Fruit fly (Drosophila melanogaster) whole organism, prepupa: ENCODE measurements around the gene CG31674.

Source experiments
- CG11294 ChIP-seq: fragments of 200-800 bp; sonication (Bioruptor generic); IDR thresholded peaks from 2 replicates; pipeline ENCODE4 v1.3.6; 2022; ENCODE audit warnings: missing biosample characterization, missing genetic modification characterization
- CG11762 ChIP-seq: fragments of 200-800 bp; sonication (Bioruptor generic); optimal IDR thresholded peaks from 3 replicates; lab custom pipeline; 2016; ENCODE audit warnings: missing biosample characterization, missing genetic modification characterization; ENCODE audit not compliant: insufficient read depth
- CG15336 ChIP-seq: fragments of 200-800 bp; sonication (Bioruptor generic); IDR thresholded peaks from 2 replicates; pipeline ENCODE4 v1.3.6; 2022; ENCODE audit warnings: missing biosample characterization, missing genetic modification characterization
- CG1621 ChIP-seq: fragments of 200-800 bp; sonication (Bioruptor generic); optimal IDR thresholded peaks from 3 replicates; lab custom pipeline; 2018; ENCODE audit warnings: missing biosample characterization, mild to moderate bottlenecking, missing genetic modification characterization
- CG3032 ChIP-seq: fragments of 200-800 bp; optimal IDR thresholded peaks from 2 replicates; lab custom pipeline; 2019; ENCODE audit warnings: missing biosample characterization, mild to moderate bottlenecking, missing genetic modification characterization, moderate library complexity
- CG31627 ChIP-seq: fragments of 200-800 bp; sonication (Bioruptor generic); optimal IDR thresholded peaks from 3 replicates; lab custom pipeline; 2016; ENCODE audit warnings: missing biosample characterization, missing genetic modification characterization
- CG32006 ChIP-seq: fragments of 200-800 bp; sonication (Bioruptor generic); optimal IDR thresholded peaks from 3 replicates; lab custom pipeline; 2017; ENCODE audit warnings: missing biosample characterization, mild to moderate bottlenecking, missing genetic modification characterization
- CG34406 ChIP-seq: fragments of 200-800 bp; sonication (Bioruptor generic); optimal IDR thresholded peaks from 3 replicates; lab custom pipeline; 2016; ENCODE audit warnings: missing biosample characterization, missing genetic modification characterization
- CG3919 ChIP-seq: fragments of 200-800 bp; sonication (Bioruptor generic); optimal IDR thresholded peaks from 3 replicates; lab custom pipeline; 2016; ENCODE audit warnings: missing biosample characterization, missing genetic modification characterization
- CG6163 ChIP-seq: fragments of 200-800 bp; sonication (Bioruptor generic); IDR thresholded peaks from 3 replicates; pipeline ENCODE4 v1.3.6; 2022; ENCODE audit warnings: missing biosample characterization, missing genetic modification characterization
- CG6276 ChIP-seq: fragments of 200-800 bp; sonication (Bioruptor generic); optimal IDR thresholded peaks from 2 replicates; lab custom pipeline; 2017; ENCODE audit warnings: missing biosample characterization, mild to moderate bottlenecking, missing genetic modification characterization
- CG6808 ChIP-seq: fragments of 200-800 bp; sonication (Bioruptor generic); optimal IDR thresholded peaks from 3 replicates; lab custom pipeline; 2017; ENCODE audit warnings: missing biosample characterization, missing genetic modification characterization, mild to moderate bottlenecking, moderate library complexity, missing genetic modification reagents
- CG6854 ChIP-seq: fragments of 200-800 bp; sonication (Bioruptor generic); optimal IDR thresholded peaks from 2 replicates; lab custom pipeline; 2017; ENCODE audit warnings: missing biosample characterization, mild to moderate bottlenecking, missing genetic modification characterization
- CG8319 ChIP-seq: fragments of 200-800 bp; sonication (Bioruptor generic); optimal IDR thresholded peaks from 3 replicates; lab custom pipeline; 2016; ENCODE audit warnings: missing biosample characterization, missing genetic modification characterization
- CG8632 ChIP-seq: fragments of 200-800 bp; sonication (Bioruptor generic); optimal IDR thresholded peaks from 3 replicates; lab custom pipeline; 2016; ENCODE audit warnings: missing biosample characterization, missing genetic modification characterization
- Eip75B ChIP-seq: fragments of 200-800 bp; sonication (Bioruptor generic); optimal IDR thresholded peaks from 3 replicates; lab custom pipeline; 2016; ENCODE audit warnings: missing biosample characterization, missing genetic modification characterization
- Eip78C ChIP-seq: fragments of 200-800 bp; sonication (Bioruptor generic); peaks from one replicate; lab custom pipeline; 2016; ENCODE audit warnings: missing biosample characterization, missing genetic modification characterization
- Ets96B ChIP-seq: fragments of 200-800 bp; optimal IDR thresholded peaks from 2 replicates; lab custom pipeline; 2019; ENCODE audit warnings: missing biosample characterization, mild to moderate bottlenecking, missing genetic modification characterization, moderate library complexity
- Gug ChIP-seq: fragments of 200-800 bp; sonication (Bioruptor generic); IDR thresholded peaks from 2 replicates; pipeline ENCODE4 v1.3.6; 2022; ENCODE audit warnings: missing biosample characterization, missing genetic modification characterization
- Hr4 ChIP-seq: fragments of 200-800 bp; sonication (Bioruptor generic); optimal IDR thresholded peaks from 3 replicates; lab custom pipeline; 2016; ENCODE audit warnings: missing biosample characterization, missing genetic modification characterization
- Lpt ChIP-seq: fragments of 200-800 bp; sonication (Bioruptor generic); optimal IDR thresholded peaks from 3 replicates; lab custom pipeline; 2016; ENCODE audit warnings: missing biosample characterization, missing genetic modification characterization
- Met ChIP-seq: fragments of 200-800 bp; sonication (Bioruptor generic); optimal IDR thresholded peaks from 3 replicates; lab custom pipeline; 2016; ENCODE audit warnings: missing biosample characterization, missing genetic modification characterization
- OdsH ChIP-seq: fragments of 200-800 bp; sonication (Bioruptor generic); optimal IDR thresholded peaks from 3 replicates; lab custom pipeline; 2016; ENCODE audit warnings: missing biosample characterization, missing genetic modification characterization
- Sox102F ChIP-seq: fragments of 200-800 bp; sonication (Bioruptor generic); optimal IDR thresholded peaks from 2 replicates; lab custom pipeline; 2016; ENCODE audit warnings: missing biosample characterization, mild to moderate bottlenecking, missing genetic modification characterization
- Sox14 ChIP-seq: fragments of 200-800 bp; sonication (Bioruptor generic); optimal IDR thresholded peaks from 3 replicates; lab custom pipeline; 2016; ENCODE audit warnings: missing biosample characterization, missing genetic modification characterization
- Sox15 ChIP-seq: fragments of 200-800 bp; sonication (Bioruptor generic); optimal IDR thresholded peaks from 3 replicates; lab custom pipeline; 2016; ENCODE audit warnings: missing biosample characterization, missing genetic modification characterization
- achi ChIP-seq: fragments of 200-800 bp; sonication (Bioruptor generic); optimal IDR thresholded peaks from 3 replicates; lab custom pipeline; 2016; ENCODE audit warnings: missing biosample characterization, missing genetic modification characterization
- cyc ChIP-seq: fragments of 200-800 bp; sonication (Bioruptor generic); optimal IDR thresholded peaks from 3 replicates; lab custom pipeline; 2016; ENCODE audit warnings: missing biosample characterization, missing genetic modification characterization
- dac ChIP-seq: fragments of 200-800 bp; sonication (Bioruptor generic); optimal IDR thresholded peaks from 2 replicates; lab custom pipeline; 2017; ENCODE audit warnings: missing biosample characterization, mild to moderate bottlenecking, missing genetic modification characterization
- dsx ChIP-seq: fragments of 200-800 bp; optimal IDR thresholded peaks from 3 replicates; lab custom pipeline; 2019; ENCODE audit warnings: missing biosample characterization, mild to moderate bottlenecking, missing genetic modification characterization, moderate library complexity; ENCODE audit not compliant: poor library complexity, severe bottlenecking
- eg ChIP-seq: fragments of 200-800 bp; sonication (Bioruptor generic); IDR thresholded peaks from 3 replicates; pipeline ENCODE4 v1.3.6; 2022; ENCODE audit warnings: missing biosample characterization, missing genetic modification characterization
- esn ChIP-seq: fragments of 200-800 bp; sonication (Bioruptor generic); optimal IDR thresholded peaks from 2 replicates; lab custom pipeline; 2016; ENCODE audit warnings: missing biosample characterization, mild to moderate bottlenecking, missing genetic modification characterization, moderate library complexity
- fd85E ChIP-seq: fragments of 200-800 bp; sonication (Bioruptor generic); optimal IDR thresholded peaks from 3 replicates; lab custom pipeline; 2016; ENCODE audit warnings: missing biosample characterization, missing genetic modification characterization
- lz ChIP-seq: fragments of 200-800 bp; sonication (Bioruptor generic); optimal IDR thresholded peaks from 3 replicates; lab custom pipeline; 2016; ENCODE audit warnings: missing biosample characterization, missing genetic modification characterization
- salr ChIP-seq, 2 experiments: fragments of 200-800 bp; sonication (Bioruptor generic); optimal IDR thresholded peaks; 3 replicates each; lab custom pipeline; 2016 to 2018; ENCODE audit warnings: missing biosample characterization in 2 of 2, missing genetic modification characterization in 2 of 2, mild to moderate bottlenecking in 1 of 2
- spab ChIP-seq: fragments of 200-800 bp; sonication (Bioruptor generic); optimal IDR thresholded peaks from 2 replicates; lab custom pipeline; 2017; ENCODE audit warnings: missing biosample characterization, mild to moderate bottlenecking, missing genetic modification characterization, missing genetic modification reagents
- ss ChIP-seq, 2 experiments: fragments of 200-800 bp; sonication (Bioruptor generic); optimal IDR thresholded peaks; 2 replicates in 1 of 2; 3 replicates in 1 of 2; lab custom pipeline; 2017 to 2018; ENCODE audit warnings: mild to moderate bottlenecking in 2 of 2, missing biosample characterization in 2 of 2, missing genetic modification characterization in 2 of 2, moderate library complexity in 1 of 2
- svp ChIP-seq: fragments of 200-800 bp; sonication (Bioruptor generic); peaks from one replicate; lab custom pipeline; 2016; ENCODE audit warnings: missing biosample characterization, missing genetic modification characterization
- topi ChIP-seq: fragments of 200-800 bp; sonication (Bioruptor generic); optimal IDR thresholded peaks from 3 replicates; lab custom pipeline; 2016; ENCODE audit warnings: missing biosample characterization, missing genetic modification characterization
- vri ChIP-seq: fragments of 200-800 bp; sonication (Bioruptor generic); optimal IDR thresholded peaks from 3 replicates; lab custom pipeline; 2016; ENCODE audit warnings: missing biosample characterization, mild to moderate bottlenecking, missing genetic modification characterization

Gene CG31674

dm6 chr2L:20792988-20793544, 38.0 kb upstream of the CG31674 start:
- TF ChIP-seq CG31627 (GFP tag; lab: Kevin White, UChicago) (no peak), Eip78C (GFP tag; lab: Kevin White, UChicago) (peak; percentile 39), Sox15 (GFP tag; lab: Kevin White, UChicago) (no peak), CG6276 (GFP tag; lab: Kevin White, UChicago) (no peak), OdsH (GFP tag; lab: Kevin White, UChicago) (no peak), Eip75B (GFP tag; lab: Kevin White, UChicago) (no peak), Sox102F (no peak), CG6808 (GFP tag; lab: Kevin White, UChicago) (no peak), cyc (GFP tag; lab: Kevin White, UChicago) (no peak), achi (GFP tag; lab: Kevin White, UChicago) (no peak), Lpt (GFP tag; lab: Kevin White, UChicago) (no peak), CG32006 (GFP tag; lab: Kevin White, UChicago) (peak; percentile 14), Hr4 (GFP tag; lab: Kevin White, UChicago) (no peak), CG8632 (GFP tag; lab: Kevin White, UChicago) (no peak), Ets96B (tag; lab: Kevin White, UChicago) (no peak)

DNA sequence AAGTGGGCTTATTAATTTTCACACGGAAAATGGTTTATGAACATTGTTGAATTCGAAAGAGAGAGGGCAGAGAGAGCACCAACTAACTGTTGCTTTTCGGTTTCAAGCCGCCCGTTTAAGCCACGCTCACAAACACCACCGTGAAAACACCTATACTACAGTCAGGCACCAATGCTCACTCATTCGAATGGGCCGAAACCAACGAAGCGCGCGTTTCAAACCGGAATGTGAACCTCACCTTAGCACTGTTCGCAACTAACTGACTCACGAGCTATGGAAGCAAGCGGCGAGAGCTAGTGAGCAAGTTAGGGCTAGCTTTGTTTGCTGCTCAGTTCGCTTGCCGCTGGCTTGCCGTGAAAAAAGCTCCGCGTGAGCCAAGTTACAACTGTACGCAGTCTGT, 37.2 kb upstream of the CG31674 start:
- TF ChIP-seq lz (GFP tag; lab: Kevin White, UChicago), result no peak
- TF ChIP-seq CG11762, result no peak
- peak; percentile 31 for TF ChIP-seq CG3919 (GFP tag; lab: Kevin White, UChicago)
- TF ChIP-seq CG8319 (GFP tag; lab: Kevin White, UChicago), result peak; percentile 28
- TF ChIP-seq CG3032 (tag; lab: Kevin White, UChicago), result peak; percentile 12
- no peak for TF ChIP-seq Gug (GFP tag; lab: Robert Waterston, UW)
- no peak for TF ChIP-seq CG31627 (GFP tag; lab: Kevin White, UChicago)
- peak; percentile 3 for TF ChIP-seq Eip75B (GFP tag; lab: Kevin White, UChicago)
- TF ChIP-seq svp (GFP tag; lab: Kevin White, UChicago), result peak; percentile 70
- TF ChIP-seq fd85E (GFP tag; lab: Kevin White, UChicago), result no peak
- TF ChIP-seq salr (GFP tag; optimal IDR thresholded peaks at IDR 0.05; lab: Kevin White, UChicago), result no peak
- peak; percentile 58; the same call in 2 of the 3 replicates for TF ChIP-seq CG6163 (GFP tag; lab: Robert Waterston, UW)
- no peak for TF ChIP-seq CG11294 (GFP tag; lab: Robert Waterston, UW)
- peak; percentile 1 for TF ChIP-seq CG1621 (tag; lab: Kevin White, UChicago)
- TF ChIP-seq spab (GFP tag; lab: Kevin White, UChicago), result no peak
- TF ChIP-seq vri (GFP tag; lab: Kevin White, UChicago), result peak; percentile 20
- peak; percentile 26 for TF ChIP-seq CG6808 (GFP tag; lab: Kevin White, UChicago)
- TF ChIP-seq eg (GFP tag; lab: Robert Waterston, UW), result peak; percentile 45; the same call in 1 of the 3 replicates
- TF ChIP-seq CG15336, result no peak
- TF ChIP-seq Hr4 (GFP tag; lab: Kevin White, UChicago), result no peak
- TF ChIP-seq esn (GFP tag; lab: Kevin White, UChicago), result peak; percentile 29
- peak; percentile 45 for TF ChIP-seq Sox102F
- TF ChIP-seq ss (GFP tag; optimal IDR thresholded peaks at IDR 0.05; lab: Kevin White, UChicago), result peak; percentile 10 to 37
- TF ChIP-seq dsx (GFP tag; lab: Kevin White, UChicago), result peak; percentile 52
- peak; percentile 15 for TF ChIP-seq Met (GFP tag; lab: Kevin White, UChicago)
- peak; percentile 2 for TF ChIP-seq Sox14 (GFP tag; lab: Kevin White, UChicago)
- peak; percentile 30 for TF ChIP-seq topi (GFP tag; lab: Kevin White, UChicago)
- TF ChIP-seq CG8632 (GFP tag; lab: Kevin White, UChicago), result no peak
- no peak for TF ChIP-seq CG34406 (GFP tag; lab: Kevin White, UChicago)
- TF ChIP-seq dac, result no peak
- TF ChIP-seq CG6854 (GFP tag; lab: Kevin White, UChicago), result peak; percentile 65
- TF ChIP-seq, all 60 proteins: peak for 18
